Worm (Caenorhabditis elegans) whole organism, midembryonic: ENCODE data around the gene F59A7.14.

ENCODE experiments used
- cog-1 ChIP-seq: sonication (generic microtip); optimal IDR thresholded peaks from 2 replicates; lab custom pipeline; 2016; ENCODE audit warnings: missing genetic modification characterization, missing compliant biosample characterization
- tab-1 ChIP-seq: fragments of 200-800 bp; sonication (Bioruptor generic); IDR thresholded peaks from 2 replicates; pipeline ENCODE4 v1.3.6; 2022; ENCODE audit warnings: missing genetic modification characterization, missing compliant biosample characterization

DNA sequence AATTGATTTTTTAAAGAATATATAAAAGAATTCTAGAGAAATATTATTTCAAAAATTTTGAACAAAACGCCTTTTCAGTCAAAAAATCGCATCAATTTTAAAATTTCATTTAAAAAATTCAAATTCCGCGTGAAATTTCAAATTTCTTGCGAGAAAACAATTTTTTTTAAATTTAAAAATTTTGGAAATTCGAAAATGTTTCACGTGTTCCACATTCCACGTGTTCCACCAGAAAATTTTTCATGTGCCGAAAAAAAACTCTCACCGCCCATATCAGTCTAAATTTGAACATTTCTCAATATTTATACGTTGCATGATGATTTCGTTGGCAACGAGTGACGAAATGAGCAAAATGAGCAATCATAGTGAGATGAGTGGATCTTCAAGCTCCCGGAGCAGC, 43.7 kb upstream of the F59A7.14 start, which contains the start of gene fbxa-201:
- TF ChIP-seq cog-1 (tag; lab: Kevin White, UChicago) (no peak), tab-1 (GFP tag; lab: Robert Waterston, UW) (no peak)
